Worm (Caenorhabditis elegans) whole organism, L2 larva: ENCODE results near the gene jun-1.

Source experiments
- F13H6.1 ChIP-seq: sonication (generic microtip); optimal IDR thresholded peaks from 2 replicates; lab custom pipeline; 2016; ENCODE audit warnings: missing genetic modification characterization, missing compliant biosample characterization
- lin-13 ChIP-seq: fragments of 150-350 bp; optimal IDR thresholded peaks from 2 replicates; lab custom pipeline; 2014; ENCODE audit warnings: missing biosample characterization, missing genetic modification reagents, missing genetic modification characterization
- lin-39 ChIP-seq: fragments of 150-350 bp; optimal IDR thresholded peaks from 2 replicates; lab custom pipeline; 2014; ENCODE audit warnings: missing biosample characterization, missing genetic modification reagents, missing genetic modification characterization
- nhr-21 ChIP-seq: fragments of 150-350 bp; optimal IDR thresholded peaks from 2 replicates; lab custom pipeline; 2014; ENCODE audit warnings: missing biosample characterization, missing genetic modification characterization

ce11 chrII:9148079-9148478, 35.1 kb downstream of the jun-1 start:
- TF ChIP-seq lin-13 (GFP tag; lab: Kevin White, UChicago) = no peak
- TF ChIP-seq lin-39 = no peak
- no peak for TF ChIP-seq F13H6.1 (tag; lab: Kevin White, UChicago)
- TF ChIP-seq nhr-21 (tag; lab: Kevin White, UChicago) = no peak
